Fruit fly (Drosophila melanogaster) whole organism, pupa: Measurements from ENCODE around the gene CG15336.

ENCODE experiments used
- CG13204 ChIP-seq: fragments of 200-800 bp; sonication (Bioruptor generic); optimal IDR thresholded peaks from 2 replicates; lab custom pipeline; 2018; ENCODE audit warnings: missing biosample characterization, mild to moderate bottlenecking, missing genetic modification characterization, moderate library complexity
- CG15710 ChIP-seq: fragments of 200-800 bp; sonication (Bioruptor generic); optimal IDR thresholded peaks from 2 replicates; lab custom pipeline; 2018; ENCODE audit warnings: missing biosample characterization, mild to moderate bottlenecking, missing genetic modification characterization, moderate library complexity
- CG34367 ChIP-seq: fragments of 200-800 bp; sonication (Bioruptor generic); optimal IDR thresholded peaks from 2 replicates; lab custom pipeline; 2018; ENCODE audit warnings: missing biosample characterization, mild to moderate bottlenecking, missing genetic modification characterization
- CG8159 ChIP-seq: fragments of 200-800 bp; sonication (Bioruptor generic); optimal IDR thresholded peaks from 3 replicates; lab custom pipeline; 2018; ENCODE audit warnings: missing biosample characterization, mild to moderate bottlenecking, missing genetic modification characterization, moderate library complexity
- CG8301 ChIP-seq: fragments of 200-800 bp; sonication (Bioruptor generic); optimal IDR thresholded peaks from 2 replicates; lab custom pipeline; 2018; ENCODE audit warnings: missing biosample characterization, mild to moderate bottlenecking, missing genetic modification characterization
- CG9948 ChIP-seq: fragments of 200-800 bp; sonication (Bioruptor generic); optimal IDR thresholded peaks from 2 replicates; lab custom pipeline; 2018; ENCODE audit warnings: missing biosample characterization, mild to moderate bottlenecking, missing genetic modification characterization, moderate library complexity
- D1 ChIP-seq: fragments of 200-800 bp; sonication (Bioruptor generic); optimal IDR thresholded peaks from 2 replicates; lab custom pipeline; 2018; ENCODE audit warnings: missing biosample characterization, mild to moderate bottlenecking, missing genetic modification characterization, moderate library complexity
- EcR ChIP-seq: fragments of 200-800 bp; sonication (Bioruptor generic); optimal IDR thresholded peaks from 3 replicates; lab custom pipeline; 2019; ENCODE audit warnings: missing biosample characterization, missing genetic modification characterization, mild to moderate bottlenecking, moderate library complexity, missing genetic modification reagents
- Snoo ChIP-seq: fragments of 200-800 bp; sonication (Bioruptor generic); optimal IDR thresholded peaks from 3 replicates; lab custom pipeline; 2017; ENCODE audit warnings: missing biosample characterization, mild to moderate bottlenecking, missing genetic modification characterization, inconsistent platforms
- gl ChIP-seq: fragments of 200-800 bp; sonication (Bioruptor generic); optimal IDR thresholded peaks from 2 replicates; lab custom pipeline; 2018; ENCODE audit warnings: missing biosample characterization, mild to moderate bottlenecking, missing genetic modification characterization
- rn ChIP-seq: fragments of 200-800 bp; sonication (Bioruptor generic); IDR thresholded peaks from 2 replicates; pipeline ENCODE4 v1.3.6; 2022; ENCODE audit warnings: missing biosample characterization, missing genetic modification characterization

DNA sequence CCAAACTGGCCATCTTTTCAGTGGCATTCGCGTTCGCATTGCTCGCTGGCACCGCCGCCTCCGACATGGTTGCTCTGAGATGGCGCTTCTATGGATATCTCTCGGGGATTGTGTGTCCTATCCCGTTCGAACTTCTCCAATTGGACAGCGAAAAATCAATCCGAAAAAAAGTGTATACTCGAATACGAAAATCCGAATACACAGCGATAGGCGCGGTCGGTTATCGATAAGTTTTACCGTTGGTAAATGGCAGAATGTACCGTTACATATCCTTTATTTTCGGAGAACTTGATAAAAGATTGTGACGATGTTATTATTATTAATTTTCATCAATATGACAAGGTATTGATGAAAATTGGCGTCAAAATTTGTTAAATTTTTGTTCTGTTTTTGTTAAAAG, 4.3 kb downstream of the CG15336 start, which contains the start of gene Gbeta5:
- no peak for TF ChIP-seq Snoo
- no peak for TF ChIP-seq CG8159 (tag; lab: Kevin White, UChicago)
- TF ChIP-seq CG13204 (GFP tag; lab: Kevin White, UChicago): no peak
- no peak for TF ChIP-seq gl (tag; lab: Kevin White, UChicago)
- TF ChIP-seq CG9948 (tag; lab: Kevin White, UChicago): no peak
- no peak for TF ChIP-seq CG34367 (tag; lab: Kevin White, UChicago)
- TF ChIP-seq D1 (tag; lab: Kevin White, UChicago): no peak
- no peak for TF ChIP-seq EcR (GFP tag; lab: Kevin White, UChicago)
- TF ChIP-seq CG15710: no peak
- TF ChIP-seq CG8301 (tag; lab: Kevin White, UChicago): no peak
- TF ChIP-seq rn (GFP tag; lab: Robert Waterston, UW): no peak
